Worm (Caenorhabditis elegans) whole organism, mixed stage, embryonic: ENCODE measurements around the gene djr-1.1.

Experiments
- ces-1 ChIP-seq: fragments of 150-350 bp; optimal IDR thresholded peaks from 2 replicates; lab custom pipeline; 2014; ENCODE audit warnings: missing biosample characterization, missing genetic modification reagents, missing genetic modification characterization
- lsy-2 ChIP-seq: fragments of 150-350 bp; optimal IDR thresholded peaks from 2 replicates; lab custom pipeline; 2014; ENCODE audit warnings: missing biosample characterization, missing genetic modification characterization
- mab-5 ChIP-seq: fragments of 150-350 bp; optimal IDR thresholded peaks from 2 replicates; lab custom pipeline; 2014; ENCODE audit warnings: missing biosample characterization, missing genetic modification characterization
- mep-1 ChIP-seq: fragments of 150-350 bp; optimal IDR thresholded peaks from 2 replicates; lab custom pipeline; 2017; ENCODE audit warnings: missing biosample characterization, missing genetic modification reagents, missing genetic modification characterization, inconsistent platforms
- nhr-12 ChIP-seq: fragments of 150-350 bp; optimal IDR thresholded peaks from 2 replicates; lab custom pipeline; 2014; ENCODE audit warnings: missing biosample characterization, missing genetic modification characterization
- nhr-237 ChIP-seq: fragments of 150-350 bp; optimal IDR thresholded peaks from 2 replicates; lab custom pipeline; 2014; ENCODE audit warnings: missing biosample characterization, missing genetic modification characterization
- nhr-28 ChIP-seq: fragments of 150-350 bp; optimal IDR thresholded peaks from 2 replicates; lab custom pipeline; 2014; ENCODE audit warnings: missing biosample characterization, missing genetic modification characterization
- nhr-76 ChIP-seq: sonication (generic microtip); optimal IDR thresholded peaks from 2 replicates; lab custom pipeline; 2017; ENCODE audit warnings: missing biosample characterization, missing genetic modification characterization
- sem-2 ChIP-seq: fragments of 200-800 bp; sonication (Bioruptor generic); optimal IDR thresholded peaks from 2 replicates; lab custom pipeline; 2018; ENCODE audit warnings: mild to moderate bottlenecking, missing genetic modification characterization, missing compliant biosample characterization
- snpc-4 ChIP-seq: fragments of 150-350 bp; optimal IDR thresholded peaks from 2 replicates; lab custom pipeline; 2014; ENCODE audit warnings: missing biosample characterization, missing genetic modification characterization
- ztf-11 ChIP-seq: fragments of 150-350 bp; optimal IDR thresholded peaks from 2 replicates; lab custom pipeline; 2014; ENCODE audit warnings: missing biosample characterization, missing genetic modification characterization

DNA sequence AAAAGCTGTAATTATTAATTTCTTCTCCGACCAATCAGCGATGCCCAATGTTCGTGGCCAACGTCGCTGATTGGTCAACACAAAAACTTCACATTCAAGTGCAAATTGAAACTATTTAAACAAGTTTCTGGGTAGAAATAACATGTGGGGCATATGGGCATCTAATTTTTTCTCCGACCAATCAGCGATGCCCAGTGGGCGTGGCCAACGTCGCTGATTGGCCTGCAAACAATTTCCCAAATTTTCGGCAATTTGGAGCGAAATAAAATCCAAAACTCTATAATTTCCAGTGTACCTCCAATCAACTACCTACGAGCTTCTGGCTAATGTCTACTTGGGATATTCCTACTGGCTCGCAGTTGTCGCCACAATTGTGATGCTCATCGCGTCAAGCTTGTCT is 50.9 kb downstream of the djr-1.1 start:
- no peak for TF ChIP-seq nhr-12 (tag; lab: Kevin White, UChicago)
- TF ChIP-seq mep-1: no peak
- no peak for TF ChIP-seq lsy-2
- TF ChIP-seq snpc-4 (tag; lab: Kevin White, UChicago): no peak
- TF ChIP-seq ztf-11: no peak
- TF ChIP-seq ces-1 (GFP tag; lab: Kevin White, UChicago): no peak
- no peak for TF ChIP-seq sem-2 (GFP tag; lab: Kevin White, UChicago)
- TF ChIP-seq nhr-237: no peak
- no peak for TF ChIP-seq nhr-76 (tag; lab: Kevin White, UChicago)
- no peak for TF ChIP-seq nhr-28 (tag; lab: Kevin White, UChicago)
- no peak for TF ChIP-seq mab-5
